Worm (Caenorhabditis elegans) whole organism, L4 larva: Measurements from ENCODE around the gene C30F2.2.

Experiments used
- F26F4.8 ChIP-seq: fragments of 200-800 bp; sonication (Bioruptor generic); conservative IDR thresholded peaks from 2 replicates; pipeline ENCODE4 v1.3.6; 2022; ENCODE audit warnings: missing genetic modification characterization, missing compliant biosample characterization
- F44E2.7 ChIP-seq: fragments of 200-800 bp; sonication (Bioruptor generic); IDR thresholded peaks from 2 replicates; pipeline ENCODE4 v2.1.2; 2022; ENCODE audit warnings: missing genetic modification characterization, missing compliant biosample characterization
- F49E8.2 ChIP-seq: sonication (generic microtip); optimal IDR thresholded peaks from 2 replicates; lab custom pipeline; 2016; ENCODE audit warnings: missing compliant biosample characterization, mild to moderate bottlenecking, missing genetic modification characterization, borderline replicate concordance
- R02D3.7 ChIP-seq: fragments of 150-350 bp; sonication (generic microtip); optimal IDR thresholded peaks from 3 replicates; lab custom pipeline; 2014; ENCODE audit warnings: missing biosample characterization, missing genetic modification characterization
- ama-1 ChIP-seq: fragments of 150-350 bp; optimal IDR thresholded peaks from 2 replicates; lab custom pipeline; 2014; ENCODE audit warnings: inconsistent platforms, mixed read lengths
- ceh-28 ChIP-seq: fragments of 150-350 bp; optimal IDR thresholded peaks from 2 replicates; lab custom pipeline; 2014; ENCODE audit warnings: missing biosample characterization, missing genetic modification reagents, missing genetic modification characterization
- ceh-44 ChIP-seq: fragments of 200-800 bp; sonication (Bioruptor generic); IDR thresholded peaks from 2 replicates; pipeline ENCODE4 v1.3.6; 2022; ENCODE audit warnings: missing genetic modification reagents, missing genetic modification characterization, missing compliant biosample characterization
- ces-1 ChIP-seq: fragments of 150-350 bp; sonication (generic microtip); optimal IDR thresholded peaks from 4 replicates; lab custom pipeline; 2014; ENCODE audit warnings: missing biosample characterization, missing genetic modification reagents, missing genetic modification characterization
- daf-16 ChIP-seq, 3 experiments: sonication (generic microtip); optimal IDR thresholded peaks; 2 replicates each; lab custom pipeline; 2016 to 2017; ENCODE audit warnings: missing genetic modification characterization in 3 of 3, missing genetic modification reagents in 3 of 3, mild to moderate bottlenecking in 2 of 3, missing compliant biosample characterization in 2 of 3, missing biosample characterization in 1 of 3, moderate library complexity in 1 of 3
- daf-19 ChIP-seq: fragments of 200-800 bp; sonication (Bioruptor generic); conservative IDR thresholded peaks from 2 replicates; pipeline ENCODE4 v1.3.6; 2022; ENCODE audit warnings: missing genetic modification characterization, missing compliant biosample characterization
- dmd-6 ChIP-seq: fragments of 200-800 bp; sonication (Bioruptor generic); IDR thresholded peaks from 2 replicates; pipeline ENCODE4 v1.3.6; 2022; ENCODE audit warnings: missing genetic modification reagents, missing genetic modification characterization, missing compliant biosample characterization
- dve-1 ChIP-seq: sonication (generic microtip); optimal IDR thresholded peaks from 2 replicates; lab custom pipeline; 2017; ENCODE audit warnings: antibody characterized with exemption, mild to moderate bottlenecking, missing genetic modification characterization, missing compliant biosample characterization; ENCODE audit not compliant: insufficient read depth
- egl-27 ChIP-seq: sonication (generic microtip); optimal IDR thresholded peaks from 3 replicates; lab custom pipeline; 2017; ENCODE audit warnings: missing biosample characterization, missing genetic modification reagents, missing genetic modification characterization
- egl-43 ChIP-seq: fragments of 200-800 bp; sonication (Bioruptor generic); IDR thresholded peaks from 2 replicates; pipeline ENCODE4 v1.3.6; 2022; ENCODE audit warnings: missing genetic modification reagents, missing genetic modification characterization, missing compliant biosample characterization
- fkh-10 ChIP-seq: fragments of 150-350 bp; optimal IDR thresholded peaks from 2 replicates; lab custom pipeline; 2014; ENCODE audit warnings: missing biosample characterization, missing genetic modification reagents, missing genetic modification characterization
- fos-1 ChIP-seq: fragments of 150-350 bp; optimal IDR thresholded peaks from 2 replicates; lab custom pipeline; 2014; ENCODE audit warnings: missing biosample characterization, missing genetic modification characterization
- gei-8 ChIP-seq: fragments of 200-800 bp; sonication (Bioruptor generic); optimal IDR thresholded peaks from 2 replicates; lab custom pipeline; 2018; ENCODE audit warnings: mild to moderate bottlenecking, missing genetic modification characterization, missing compliant biosample characterization
- hlh-11 ChIP-seq: fragments of 200-800 bp; sonication (Bioruptor generic); optimal IDR thresholded peaks from 2 replicates; lab custom pipeline; 2018; ENCODE audit warnings: mild to moderate bottlenecking, missing genetic modification characterization, missing compliant biosample characterization
- hlh-30 ChIP-seq: sonication (generic microtip); optimal IDR thresholded peaks from 2 replicates; lab custom pipeline; 2017; ENCODE audit warnings: antibody characterized with exemption, mild to moderate bottlenecking, missing genetic modification characterization, missing compliant biosample characterization; ENCODE audit not compliant: insufficient read depth
- hmg-1.1 ChIP-seq: fragments of 200-800 bp; sonication (Bioruptor generic); IDR thresholded peaks from 2 replicates; pipeline ENCODE4 v1.3.6; 2022; ENCODE audit warnings: missing genetic modification reagents, missing genetic modification characterization, missing compliant biosample characterization
- lin-1 ChIP-seq: fragments of 200-800 bp; sonication (Bioruptor generic); IDR thresholded peaks from 2 replicates; pipeline ENCODE4 v1.3.6; 2022; ENCODE audit warnings: missing genetic modification reagents, missing genetic modification characterization, missing compliant biosample characterization
- lin-39 ChIP-seq: fragments of 150-350 bp; optimal IDR thresholded peaks from 2 replicates; lab custom pipeline; 2014; ENCODE audit warnings: missing biosample characterization, missing genetic modification reagents, missing genetic modification characterization
- mdl-1 ChIP-seq, 2 experiments: fragments of 150-350 bp in 1 of 2; sonication (generic microtip) in 1 of 2; optimal IDR thresholded peaks; 2 replicates each; lab custom pipeline; 2014 to 2017; ENCODE audit warnings: missing biosample characterization in 2 of 2, missing genetic modification characterization in 2 of 2
- mdt-29 ChIP-seq: fragments of 200-800 bp; sonication (Bioruptor generic); IDR thresholded peaks from 2 replicates; pipeline ENCODE4 v1.3.6; 2022; ENCODE audit warnings: missing genetic modification reagents, missing genetic modification characterization, missing compliant biosample characterization
- nhr-102 ChIP-seq: sonication (generic microtip); optimal IDR thresholded peaks from 2 replicates; lab custom pipeline; 2016; ENCODE audit warnings: mild to moderate bottlenecking, missing genetic modification characterization, moderate library complexity, missing compliant biosample characterization
- nhr-25 ChIP-seq: sonication (generic microtip); optimal IDR thresholded peaks from 2 replicates; lab custom pipeline; 2017; ENCODE audit warnings: missing genetic modification characterization, mild to moderate bottlenecking, missing compliant biosample characterization, antibody characterized with exemption, moderate library complexity, borderline replicate concordance; ENCODE audit not compliant: insufficient read depth
- nhr-28 ChIP-seq: fragments of 150-350 bp; optimal IDR thresholded peaks from 2 replicates; lab custom pipeline; 2014; ENCODE audit warnings: missing biosample characterization, missing genetic modification characterization
- nhr-41 ChIP-seq: fragments of 200-800 bp; sonication (Bioruptor generic); IDR thresholded peaks from 2 replicates; pipeline ENCODE4 v1.3.6; 2022; ENCODE audit warnings: missing genetic modification reagents, missing genetic modification characterization, missing compliant biosample characterization
- nhr-42 ChIP-seq: fragments of 200-800 bp; sonication (Bioruptor generic); IDR thresholded peaks from 2 replicates; pipeline ENCODE4 v1.3.6; 2022; ENCODE audit warnings: missing genetic modification characterization, missing compliant biosample characterization
- nhr-6 ChIP-seq: fragments of 150-350 bp; optimal IDR thresholded peaks from 2 replicates; lab custom pipeline; 2014; ENCODE audit warnings: missing biosample characterization, missing genetic modification characterization
- nhr-77 ChIP-seq: fragments of 150-350 bp; optimal IDR thresholded peaks from 2 replicates; lab custom pipeline; 2014; ENCODE audit warnings: missing biosample characterization, missing genetic modification characterization
- pha-4 ChIP-seq, 2 experiments: fragments of 150-350 bp in 1 of 2; fragments of 200-800 bp in 1 of 2; sonication (Bioruptor generic) in 1 of 2; IDR thresholded peaks in 1 of 2; optimal IDR thresholded peaks in 1 of 2; 2 replicates each; pipeline versions ENCODE4 v1.3.6 to Lab custom; 2014 to 2022; ENCODE audit warnings: missing genetic modification characterization in 2 of 2, missing genetic modification reagents in 2 of 2, missing biosample characterization in 1 of 2, missing compliant biosample characterization in 1 of 2
- php-3 ChIP-seq: fragments of 200-800 bp; sonication (Bioruptor generic); IDR thresholded peaks from 2 replicates; pipeline ENCODE4 v1.3.6; 2022; ENCODE audit warnings: missing genetic modification reagents, missing genetic modification characterization, missing compliant biosample characterization
- pqm-1 ChIP-seq: sonication (generic microtip); optimal IDR thresholded peaks from 2 replicates; lab custom pipeline; 2017; ENCODE audit warnings: missing biosample characterization, missing genetic modification characterization
- set-16 ChIP-seq: fragments of 200-800 bp; sonication (Bioruptor generic); IDR thresholded peaks from 2 replicates; pipeline ENCODE4 v1.3.6; 2022; ENCODE audit warnings: missing genetic modification reagents, missing genetic modification characterization, missing compliant biosample characterization
- snpc-1.2 ChIP-seq: fragments of 200-800 bp; sonication (Bioruptor generic); IDR thresholded peaks from 2 replicates; pipeline ENCODE4 v1.3.6; 2022; ENCODE audit warnings: missing genetic modification reagents, missing genetic modification characterization, missing compliant biosample characterization
- tra-1 ChIP-seq: fragments of 200-800 bp; sonication (Bioruptor generic); IDR thresholded peaks from 2 replicates; pipeline ENCODE4 v1.3.6; 2022; ENCODE audit warnings: missing genetic modification reagents, missing genetic modification characterization, missing compliant biosample characterization
- unc-62 ChIP-seq, 3 experiments: fragments of 150-350 bp in 1 of 3; sonication (generic microtip); optimal IDR thresholded peaks in 2 of 3; peaks in 1 of 3; 1 replicate in 1 of 3; 2 replicates in 2 of 3; lab custom pipeline; 2014 to 2017; ENCODE audit warnings: missing biosample characterization in 3 of 3, missing genetic modification characterization in 3 of 3, missing genetic modification reagents in 3 of 3, missing genotype in 1 of 3
- zag-1 ChIP-seq: fragments of 150-350 bp; optimal IDR thresholded peaks from 2 replicates; lab custom pipeline; 2014; ENCODE audit warnings: missing biosample characterization, missing genetic modification characterization
- zip-2 ChIP-seq: fragments of 150-350 bp; optimal IDR thresholded peaks from 2 replicates; lab custom pipeline; 2014; ENCODE audit warnings: missing biosample characterization, missing genetic modification characterization
- ztf-11 ChIP-seq: fragments of 150-350 bp; optimal IDR thresholded peaks from 2 replicates; lab custom pipeline; 2014; ENCODE audit warnings: missing biosample characterization, missing genetic modification characterization
- ztf-7 ChIP-seq: fragments of 150-350 bp; optimal IDR thresholded peaks from 2 replicates; lab custom pipeline; 2014; ENCODE audit warnings: missing biosample characterization, missing genetic modification characterization

Gene C30F2.2

ce11 chrX:16044325-16044724 is 40.7 kb downstream of the C30F2.2 start:
- TF ChIP-seq set-16 (GFP tag; lab: Robert Waterston, UW) (peak; percentile 63), unc-62 (GFP tag; optimal IDR thresholded peaks at IDR 0.05 in 1 of 2; lab: Kevin White, UChicago) (peak in 1 of 2 experiments; percentile 48), unc-62 (tag; optimal IDR thresholded peaks at IDR 0.05; lab: Kevin White, UChicago) (no peak), F44E2.7 (GFP tag; lab: Robert Waterston, UW) (no peak)

DNA sequence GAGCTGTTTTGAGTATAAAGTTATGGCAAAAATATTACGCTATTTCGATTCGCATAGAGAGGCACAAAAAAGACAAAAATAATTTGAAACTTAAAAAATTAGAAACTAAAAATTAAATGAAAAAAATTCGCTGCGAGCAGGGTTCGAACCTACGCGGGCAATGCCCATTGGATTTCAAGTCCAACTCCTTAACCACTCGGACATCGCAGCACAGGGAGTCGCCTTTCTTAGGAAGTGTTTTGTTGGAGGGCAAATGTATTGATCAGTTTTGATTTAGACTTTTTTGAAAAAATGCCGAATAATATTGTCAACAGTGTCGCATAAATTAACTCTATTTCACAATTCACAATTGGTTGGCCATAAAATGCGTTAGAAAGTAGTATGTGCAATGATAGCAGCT is 42.5 kb downstream of the C30F2.2 start:
- peak; percentile 29 for TF ChIP-seq dve-1 (tag; lab: Kevin White, UChicago)
- no peak for TF ChIP-seq pha-4 (GFP tag; IDR thresholded peaks at IDR 0.05; lab: Robert Waterston, UW)
- no peak for TF ChIP-seq pha-4 (tag; optimal IDR thresholded peaks at IDR 0.05; lab: Kevin White, UChicago)
- TF ChIP-seq snpc-1.2 = 0 out of 2 replicates have a peak, but pooled peaks have one; percentile 54
- TF ChIP-seq nhr-41 (GFP tag; lab: Robert Waterston, UW) = peak; percentile 44; the same call in 1 of the 2 replicates
- TF ChIP-seq daf-16 (GFP tag; optimal IDR thresholded peaks at IDR 0.05; lab: Kevin White, UChicago) = no peak
- TF ChIP-seq daf-16 (tag; optimal IDR thresholded peaks at IDR 0.05; lab: Kevin White, UChicago) = peak; percentile 56
- TF ChIP-seq F49E8.2 (tag; lab: Kevin White, UChicago) = no peak
- TF ChIP-seq dmd-6 (GFP tag; lab: Robert Waterston, UW) = peak; percentile 41; the same call in 1 of the 2 replicates
- TF ChIP-seq php-3 (GFP tag; lab: Robert Waterston, UW) = 0 out of 2 replicates have a peak, but pooled peaks have one; percentile 48
- TF ChIP-seq gei-8 (GFP tag; lab: Kevin White, UChicago) = no peak
- TF ChIP-seq lin-1 (GFP tag; lab: Robert Waterston, UW) = no peak
- TF ChIP-seq tra-1 (GFP tag; lab: Robert Waterston, UW) = peak; percentile 37; the same call in 1 of the 2 replicates
- TF ChIP-seq nhr-42 (GFP tag; lab: Robert Waterston, UW) = no peak

ce11 chrX:16041808-16042207 is 43.2 kb downstream of the C30F2.2 start:
- TF ChIP-seq nhr-28 (tag; lab: Kevin White, UChicago) (peak; percentile 95), ztf-7 (no peak), nhr-6 (tag; lab: Kevin White, UChicago) (no peak), ces-1 (GFP tag; lab: Kevin White, UChicago) (no peak), pqm-1 (peak; percentile 21), F26F4.8 (GFP tag; lab: Robert Waterston, UW) (no peak), hlh-11 (tag; lab: Kevin White, UChicago) (peak; percentile 35), hlh-30 (tag; lab: Kevin White, UChicago) (no peak), mdl-1 (tag; optimal IDR thresholded peaks at IDR 0.05; lab: Kevin White, UChicago) (peak in 1 of 2 experiments; percentile 34), fkh-10 (GFP tag; lab: Kevin White, UChicago) (no peak), gei-8 (GFP tag; lab: Kevin White, UChicago) (no peak), dmd-6 (GFP tag; lab: Robert Waterston, UW) (0 out of 2 replicates have a peak, but pooled peaks have one; percentile 16), dve-1 (tag; lab: Kevin White, UChicago) (peak; percentile 19), nhr-77 (tag; lab: Kevin White, UChicago) (peak; percentile 22), pha-4 (GFP tag; IDR thresholded peaks at IDR 0.05; lab: Robert Waterston, UW) (no peak), pha-4 (tag; optimal IDR thresholded peaks at IDR 0.05; lab: Kevin White, UChicago) (no peak), daf-16 (GFP tag; optimal IDR thresholded peaks at IDR 0.05; lab: Kevin White, UChicago) (no peak), daf-16 (tag; optimal IDR thresholded peaks at IDR 0.05; lab: Kevin White, UChicago) (peak; percentile 93)
- TF ChIP-seq, all 104 proteins: peak for 8

ce11 chrX:16040207-16040716 is 44.8 kb downstream of the C30F2.2 start, which contains the start of gene B0395.3:
Gene B0395.3 (minus strand): TSS chrX:16040257.
- TF ChIP-seq zag-1 (tag; lab: Kevin White, UChicago) = no peak
- TF ChIP-seq hmg-1.1 (GFP tag; lab: Robert Waterston, UW) = peak; percentile 75
- peak; percentile 58 for TF ChIP-seq egl-43
- TF ChIP-seq ama-1 (lab: Kevin White, UChicago) = no peak
- no peak for TF ChIP-seq R02D3.7 (tag; lab: Kevin White, UChicago)
- no peak for TF ChIP-seq gei-8 (GFP tag; lab: Kevin White, UChicago)
- no peak for TF ChIP-seq daf-19
- TF ChIP-seq mdt-29 (GFP tag; lab: Robert Waterston, UW) = no peak
- no peak for TF ChIP-seq lin-39
- TF ChIP-seq ceh-28 (tag; lab: Kevin White, UChicago) = no peak
- TF ChIP-seq ztf-7 = no peak
- no peak for TF ChIP-seq ztf-11 (tag; lab: Kevin White, UChicago)
- TF ChIP-seq egl-27 (tag; lab: Kevin White, UChicago) = no peak
- TF ChIP-seq nhr-6 (tag; lab: Kevin White, UChicago) = peak; percentile 8
- TF ChIP-seq nhr-102 (tag; lab: Kevin White, UChicago) = no peak
- TF ChIP-seq zip-2 (tag; lab: Kevin White, UChicago) = no peak
- no peak for TF ChIP-seq ceh-44 (GFP tag; lab: Robert Waterston, UW)
- TF ChIP-seq nhr-25 = peak; percentile 24
- no peak for TF ChIP-seq fos-1 (tag; lab: Kevin White, UChicago)
